Fruit fly (Drosophila melanogaster): Measurements from ENCODE around the gene zfh1.

DNA sequence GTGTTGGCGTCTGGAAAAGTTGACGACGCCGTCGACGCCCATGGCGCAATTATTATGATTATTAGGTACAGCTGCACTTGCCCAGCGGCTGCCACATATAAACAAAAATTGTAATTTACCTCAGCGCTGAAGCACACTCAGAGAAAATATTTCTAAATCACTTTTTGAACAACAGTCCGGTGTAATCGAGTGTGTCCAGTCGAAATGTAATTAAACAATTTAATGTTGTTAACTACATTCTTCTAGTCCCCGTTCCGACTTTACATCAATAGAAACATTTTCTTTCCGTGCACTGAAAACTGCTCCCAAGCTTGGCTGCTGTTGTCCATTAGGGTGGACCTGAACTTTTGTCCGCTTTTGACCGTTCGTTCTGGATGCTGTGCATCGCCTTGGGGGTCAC lies 36.7 kb upstream of the zfh1 start:
- TF ChIP-seq z (GFP tag; IDR thresholded peaks at IDR 0.05) (no peak), Hmr (GFP tag; optimal IDR thresholded peaks at IDR 0.05) (no peak), CG30403 (GFP tag; optimal IDR thresholded peaks at IDR 0.05) (peak; percentile 32), CG6854 (GFP tag; optimal IDR thresholded peaks at IDR 0.05) (no peak)
